Fruit fly (Drosophila melanogaster): ENCODE results near the gene CG10514.

DNA sequence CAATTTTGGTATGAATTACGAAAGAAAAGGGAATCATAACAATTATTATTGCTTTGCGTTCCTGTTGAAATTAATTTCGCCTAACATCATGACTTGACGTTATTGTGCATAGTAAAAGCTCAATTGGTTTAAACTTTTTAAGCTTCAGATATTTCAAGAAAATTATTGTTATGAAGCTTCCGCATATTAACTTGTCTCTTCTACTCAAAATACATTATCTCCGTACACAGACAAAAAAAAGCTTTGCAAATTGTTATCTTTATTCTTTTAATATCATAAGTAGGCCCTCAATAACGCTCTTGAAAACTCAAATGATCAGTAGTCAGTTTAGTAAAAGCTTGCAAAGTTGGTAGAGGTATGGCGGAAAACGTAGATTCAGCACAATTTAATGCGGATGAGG is 7.5 kb upstream of the CG10514 start, which contains the start of gene CG13658:
- TF ChIP-seq cnc (optimal IDR thresholded peaks at IDR 0.05) (peak in 1 of 2 experiments; percentile 81), kay (GFP tag; ENCODE audit: borderline replicate concordance) (peak; percentile 90), Clk (GFP tag; optimal IDR thresholded peaks at IDR 0.05) (no peak), CG1620 (GFP tag; optimal IDR thresholded peaks at IDR 0.05) (no peak), CG11617 (GFP tag; optimal IDR thresholded peaks at IDR 0.05) (no peak), ovo (GFP tag; optimal IDR thresholded peaks at IDR 0.05) (no peak), tj (GFP tag; optimal IDR thresholded peaks at IDR 0.05) (no peak), Crg-1 (GFP tag; optimal IDR thresholded peaks at IDR 0.05) (no peak), cic (GFP tag; optimal IDR thresholded peaks at IDR 0.05) (peak; percentile 59), CG7101 (tag; optimal IDR thresholded peaks at IDR 0.05) (no peak), CG33017 (tag; optimal IDR thresholded peaks at IDR 0.05) (no peak), CG14711 (tag; optimal IDR thresholded peaks at IDR 0.05) (no peak)
